Fruit fly (Drosophila melanogaster) whole organism, embryonic: ENCODE data around the gene Prp16.

Experiments
- Ada2b ChIP-seq: fragments of 200-800 bp; sonication (Bioruptor generic); IDR thresholded peaks from 2 replicates; pipeline ENCODE4 v1.3.6; 2022; ENCODE audit warnings: missing biosample characterization, missing genetic modification characterization
- Adf1 ChIP-seq: fragments of 200-800 bp; sonication (Bioruptor generic); IDR thresholded peaks from 2 replicates; pipeline ENCODE4 v1.3.6; 2022; ENCODE audit warnings: missing biosample characterization, missing genetic modification characterization
- Bgb ChIP-seq: fragments of 200-800 bp; sonication (Bioruptor generic); IDR thresholded peaks from 2 replicates; pipeline ENCODE4 v1.3.6; 2022; ENCODE audit warnings: missing biosample characterization, missing genetic modification characterization; ENCODE audit not compliant: partially characterized antibody
- CG10979 ChIP-seq: fragments of 200-800 bp; sonication (Bioruptor generic); optimal IDR thresholded peaks from 2 replicates; lab custom pipeline; 2018; ENCODE audit warnings: missing biosample characterization, mild to moderate bottlenecking, missing genetic modification characterization, moderate library complexity
- CG12391 ChIP-seq: fragments of 200-800 bp; sonication (Bioruptor generic); optimal IDR thresholded peaks from 3 replicates; lab custom pipeline; 2018; ENCODE audit warnings: missing biosample characterization, mild to moderate bottlenecking, missing genetic modification characterization, moderate library complexity
- CG12744 ChIP-seq: fragments of 200-800 bp; sonication (Bioruptor generic); optimal IDR thresholded peaks from 2 replicates; lab custom pipeline; 2016; ENCODE audit warnings: missing biosample characterization, missing genetic modification characterization
- CG13296 ChIP-seq: fragments of 200-800 bp; sonication (Bioruptor generic); optimal IDR thresholded peaks from 3 replicates; lab custom pipeline; 2018; ENCODE audit warnings: missing biosample characterization, mild to moderate bottlenecking, missing genetic modification characterization
- CG17568 ChIP-seq: fragments of 200-800 bp; sonication (Bioruptor generic); optimal IDR thresholded peaks from 2 replicates; lab custom pipeline; 2018; ENCODE audit warnings: missing biosample characterization, mild to moderate bottlenecking, missing genetic modification characterization, moderate library complexity
- CG18764 ChIP-seq: fragments of 200-800 bp; sonication (Bioruptor generic); optimal IDR thresholded peaks from 3 replicates; lab custom pipeline; 2016; ENCODE audit warnings: missing biosample characterization, missing genetic modification characterization
- CG30431 ChIP-seq: fragments of 200-800 bp; sonication (Bioruptor generic); optimal IDR thresholded peaks from 2 replicates; lab custom pipeline; 2017; ENCODE audit warnings: missing biosample characterization, missing genetic modification characterization
- CG34376 ChIP-seq: fragments of 200-800 bp; sonication (Bioruptor generic); optimal IDR thresholded peaks from 2 replicates; lab custom pipeline; 2018; ENCODE audit warnings: missing biosample characterization, mild to moderate bottlenecking, missing genetic modification characterization
- CG4282 ChIP-seq: fragments of 200-800 bp; sonication (Bioruptor generic); optimal IDR thresholded peaks from 2 replicates; lab custom pipeline; 2016; ENCODE audit warnings: missing biosample characterization, missing genetic modification characterization
- CG5245 ChIP-seq: fragments of 200-800 bp; sonication (Bioruptor generic); optimal IDR thresholded peaks from 3 replicates; lab custom pipeline; 2016; ENCODE audit warnings: missing biosample characterization, missing genetic modification characterization
- CG6765 ChIP-seq: fragments of 200-800 bp; sonication (Bioruptor generic); optimal IDR thresholded peaks from 3 replicates; lab custom pipeline; 2017; ENCODE audit warnings: missing biosample characterization, mild to moderate bottlenecking, missing genetic modification characterization
- CG9817 ChIP-seq: fragments of 200-800 bp; sonication (Bioruptor generic); optimal IDR thresholded peaks from 2 replicates; lab custom pipeline; 2018; ENCODE audit warnings: missing biosample characterization, mild to moderate bottlenecking, missing genetic modification characterization, moderate library complexity
- Dad ChIP-seq: fragments of 200-800 bp; sonication (Bioruptor generic); optimal IDR thresholded peaks from 3 replicates; lab custom pipeline; 2016; ENCODE audit warnings: missing biosample characterization, missing genetic modification characterization
- Dip3 ChIP-seq: fragments of 200-800 bp; sonication (Bioruptor generic); optimal IDR thresholded peaks from 3 replicates; lab custom pipeline; 2016; ENCODE audit warnings: missing biosample characterization, missing genetic modification characterization
- Doc2 ChIP-seq: fragments of 200-800 bp; sonication (Bioruptor generic); IDR thresholded peaks from 2 replicates; pipeline ENCODE4 v1.3.6; 2022; ENCODE audit warnings: missing biosample characterization, missing genetic modification characterization
- Elba2 ChIP-seq: fragments of 200-800 bp; sonication (Bioruptor generic); optimal IDR thresholded peaks from 3 replicates; lab custom pipeline; 2016; ENCODE audit warnings: missing biosample characterization, missing genetic modification characterization
- Lhr ChIP-seq: fragments of 200-800 bp; sonication (Bioruptor generic); optimal IDR thresholded peaks from 3 replicates; lab custom pipeline; 2017; ENCODE audit warnings: mild to moderate bottlenecking, missing biosample characterization, missing genetic modification reagents, missing genetic modification characterization
- Lpt ChIP-seq: fragments of >200 bp; optimal IDR thresholded peaks from 2 replicates; lab custom pipeline; 2018; ENCODE audit warnings: missing biosample characterization, missing genetic modification characterization
- MTF-1 ChIP-seq: fragments of 200-800 bp; sonication (Bioruptor generic); optimal IDR thresholded peaks from 2 replicates; lab custom pipeline; 2018; ENCODE audit warnings: missing biosample characterization, mild to moderate bottlenecking, missing genetic modification characterization, borderline replicate concordance
- NFAT ChIP-seq: fragments of 200-800 bp; sonication (Bioruptor generic); IDR thresholded peaks from 2 replicates; pipeline ENCODE4 v1.3.6; 2022; ENCODE audit warnings: missing biosample characterization, missing genetic modification characterization
- Nf-YC ChIP-seq: fragments of 200-800 bp; optimal IDR thresholded peaks from 3 replicates; lab custom pipeline; 2019; ENCODE audit warnings: missing biosample characterization, mild to moderate bottlenecking, missing genetic modification characterization, moderate library complexity
- Ssrp ChIP-seq: fragments of 200-800 bp; sonication (Bioruptor generic); optimal IDR thresholded peaks from 2 replicates; lab custom pipeline; 2018; ENCODE audit warnings: missing biosample characterization, mild to moderate bottlenecking, missing genetic modification characterization, moderate library complexity
- ara ChIP-seq: fragments of 200-800 bp; sonication (Bioruptor generic); IDR thresholded peaks from 2 replicates; pipeline ENCODE4 v1.3.6; 2022; ENCODE audit warnings: missing biosample characterization, missing genetic modification characterization
- cad ChIP-seq: fragments of >200 bp; optimal IDR thresholded peaks from 2 replicates; lab custom pipeline; 2017; ENCODE audit warnings: missing biosample characterization, missing genetic modification characterization
- crc ChIP-seq: fragments of 200-800 bp; sonication (Bioruptor generic); optimal IDR thresholded peaks from 2 replicates; lab custom pipeline; 2016; ENCODE audit warnings: missing biosample characterization, missing genetic modification characterization
- danr ChIP-seq: fragments of 200-800 bp; sonication (Bioruptor generic); IDR thresholded peaks from 2 replicates; pipeline ENCODE4 v1.3.6; 2022; ENCODE audit warnings: missing biosample characterization, missing genetic modification characterization
- dati ChIP-seq: fragments of 200-800 bp; sonication (Bioruptor generic); IDR thresholded peaks from 2 replicates; pipeline ENCODE4 v1.3.6; 2022; ENCODE audit warnings: missing biosample characterization, missing genetic modification characterization
- disco-r ChIP-seq: fragments of 200-800 bp; sonication (Bioruptor generic); optimal IDR thresholded peaks from 2 replicates; lab custom pipeline; 2016; ENCODE audit warnings: missing biosample characterization, missing genetic modification characterization
- emc ChIP-seq: fragments of 200-800 bp; sonication (Bioruptor generic); optimal IDR thresholded peaks from 2 replicates; lab custom pipeline; 2016; ENCODE audit warnings: missing biosample characterization, missing genetic modification characterization
- eyg ChIP-seq: fragments of 200-800 bp; sonication (Bioruptor generic); optimal IDR thresholded peaks from 3 replicates; lab custom pipeline; 2016; ENCODE audit warnings: missing biosample characterization, missing genetic modification characterization
- h ChIP-seq: fragments of >200 bp; optimal IDR thresholded peaks from 2 replicates; lab custom pipeline; 2017
- knrl ChIP-seq: fragments of 200-800 bp; sonication (Bioruptor generic); IDR thresholded peaks from 3 replicates; pipeline ENCODE4 v1.3.6; 2022; ENCODE audit warnings: missing biosample characterization, missing genetic modification characterization; ENCODE audit not compliant: partially characterized antibody
- lov ChIP-seq, 2 experiments: fragments of 200-800 bp in 1 of 2; fragments of >200 bp in 1 of 2; sonication (Bioruptor generic) in 1 of 2; IDR thresholded peaks in 1 of 2; optimal IDR thresholded peaks in 1 of 2; 2 replicates in 1 of 2; 3 replicates in 1 of 2; pipeline versions ENCODE4 v1.3.6 to Lab custom; 2017 to 2022; ENCODE audit warnings: missing biosample characterization in 1 of 2, missing genetic modification characterization in 1 of 2
- maf-S ChIP-seq: fragments of 200-800 bp; sonication (Bioruptor generic); optimal IDR thresholded peaks from 2 replicates; lab custom pipeline; 2016; ENCODE audit warnings: missing biosample characterization, missing genetic modification characterization
- pho ChIP-seq: fragments of 200-800 bp; sonication (Bioruptor generic); optimal IDR thresholded peaks from 2 replicates; lab custom pipeline; 2016; ENCODE audit warnings: missing biosample characterization, missing genetic modification characterization
- sens ChIP-seq: fragments of 200-800 bp; sonication (Bioruptor generic); peaks from one replicate; lab custom pipeline; 2016; ENCODE audit warnings: missing biosample characterization, missing genetic modification characterization
- sens-2 ChIP-seq: fragments of 200-800 bp; sonication (Bioruptor generic); IDR thresholded peaks from 2 replicates; pipeline ENCODE4 v1.3.6; 2022; ENCODE audit warnings: missing biosample characterization, missing genetic modification characterization
- shn ChIP-seq: fragments of 200-800 bp; sonication (Bioruptor generic); optimal IDR thresholded peaks from 3 replicates; lab custom pipeline; 2016; ENCODE audit warnings: missing biosample characterization, missing genetic modification characterization
- sim ChIP-seq: fragments of 200-800 bp; sonication (Bioruptor generic); IDR thresholded peaks from 2 replicates; pipeline ENCODE4 v1.3.6; 2022; ENCODE audit warnings: missing biosample characterization, missing genetic modification characterization
- slbo ChIP-seq: fragments of 200-800 bp; sonication (Bioruptor generic); IDR thresholded peaks from 2 replicates; pipeline ENCODE4 v1.3.6; 2022; ENCODE audit warnings: missing biosample characterization, missing genetic modification characterization
- sr ChIP-seq: fragments of 200-800 bp; sonication (Bioruptor generic); IDR thresholded peaks from 3 replicates; pipeline ENCODE4 v1.3.6; 2022; ENCODE audit warnings: missing biosample characterization, missing genetic modification characterization
- stwl ChIP-seq: fragments of 200-800 bp; sonication (Bioruptor generic); optimal IDR thresholded peaks from 3 replicates; lab custom pipeline; 2018; ENCODE audit warnings: missing biosample characterization, mild to moderate bottlenecking, missing genetic modification characterization, moderate library complexity
- sug ChIP-seq: fragments of 200-800 bp; optimal IDR thresholded peaks from 2 replicates; lab custom pipeline; 2019; ENCODE audit warnings: missing biosample characterization, mild to moderate bottlenecking, missing genetic modification characterization, moderate library complexity
- tap ChIP-seq: fragments of 200-800 bp; optimal IDR thresholded peaks from 3 replicates; lab custom pipeline; 2019; ENCODE audit warnings: missing biosample characterization, mild to moderate bottlenecking, missing genetic modification characterization, moderate library complexity
- tup ChIP-seq: fragments of 200-800 bp; sonication (Bioruptor generic); optimal IDR thresholded peaks from 2 replicates; lab custom pipeline; 2016; ENCODE audit warnings: missing biosample characterization, mild to moderate bottlenecking, missing genetic modification characterization, moderate library complexity
- wdn ChIP-seq: fragments of 200-800 bp; sonication (Bioruptor generic); IDR thresholded peaks from 2 replicates; pipeline ENCODE4 v1.3.6; 2022; ENCODE audit warnings: missing biosample characterization, missing genetic modification characterization
- z ChIP-seq: fragments of 200-800 bp; sonication (Bioruptor generic); IDR thresholded peaks from 3 replicates; pipeline ENCODE4 v1.3.6; 2022; ENCODE audit warnings: missing biosample characterization, missing genetic modification characterization
- zf30C ChIP-seq: fragments of 200-800 bp; sonication (Bioruptor generic); optimal IDR thresholded peaks from 3 replicates; lab custom pipeline; 2018; ENCODE audit warnings: missing biosample characterization, mild to moderate bottlenecking, missing genetic modification characterization
- zfh2 ChIP-seq: fragments of 200-800 bp; sonication (Bioruptor generic); optimal IDR thresholded peaks from 2 replicates; lab custom pipeline; 2016; ENCODE audit warnings: missing biosample characterization, missing genetic modification characterization

The Prp16 gene

dm6 chrX:14169068-14169642 is 32.0 kb upstream of the Prp16 start, which contains the start of gene CG12480 (continued):
- TF ChIP-seq Elba2 (no peak), z (GFP tag; lab: Robert Waterston, UW) (no peak), sens (GFP tag; lab: Kevin White, UChicago) (peak; percentile 6), maf-S (GFP tag; lab: Kevin White, UChicago) (no peak), dati (GFP tag; lab: Robert Waterston, UW) (no peak), emc (GFP tag; lab: Kevin White, UChicago) (no peak), Doc2 (no peak), sim (GFP tag; lab: Robert Waterston, UW) (no peak), cad (GFP tag; lab: Kevin White, UChicago) (no peak), Dad (GFP tag; lab: Kevin White, UChicago) (no peak), lov (optimal IDR thresholded peaks at IDR 0.05; lab: Kevin White, UChicago) (no peak), lov (GFP tag; IDR thresholded peaks at IDR 0.05; lab: Robert Waterston, UW) (no peak), CG18764 (no peak), zf30C (GFP tag; lab: Kevin White, UChicago) (no peak), CG17568 (GFP tag; lab: Kevin White, UChicago) (no peak), CG4282 (GFP tag; lab: Kevin White, UChicago) (no peak), Nf-YC (no peak), CG30431 (GFP tag; lab: Kevin White, UChicago) (no peak), zfh2 (GFP tag; lab: Kevin White, UChicago) (peak; percentile 62), eyg (no peak), Lpt (GFP tag; lab: Kevin White, UChicago) (no peak), Bgb (GFP tag; lab: Robert Waterston, UW) (no peak), wdn (0 out of 2 replicates have a peak, but pooled peaks have one; percentile 28), Adf1 (GFP tag; lab: Robert Waterston, UW) (no peak; the same call in 1 of the 2 replicates), h (no peak), Lhr (GFP tag; lab: Kevin White, UChicago) (no peak), CG13296 (GFP tag; lab: Kevin White, UChicago) (peak; percentile 51), knrl (GFP tag; lab: Robert Waterston, UW) (no peak), Dip3 (GFP tag; lab: Kevin White, UChicago) (peak; percentile 64), disco-r (GFP tag; lab: Kevin White, UChicago) (no peak), NFAT (peak; percentile 68), CG10979 (tag; lab: Kevin White, UChicago) (no peak), MTF-1 (GFP tag; lab: Kevin White, UChicago) (no peak), CG34376 (GFP tag; lab: Kevin White, UChicago) (peak; percentile 36), Ssrp (no peak), tup (GFP tag; lab: Kevin White, UChicago) (no peak), sens-2 (GFP tag; lab: Robert Waterston, UW) (no peak), tap (tag; lab: Kevin White, UChicago) (no peak), sug (tag; lab: Kevin White, UChicago) (peak; percentile 13), CG5245 (GFP tag; lab: Kevin White, UChicago) (no peak), sr (GFP tag; lab: Robert Waterston, UW) (no peak), CG9817 (tag; lab: Kevin White, UChicago) (peak; percentile 59), danr (GFP tag; lab: Robert Waterston, UW) (no peak), CG6765 (GFP tag; lab: Kevin White, UChicago) (peak; percentile 43), crc (no peak), stwl (tag; lab: Kevin White, UChicago) (no peak), Ada2b (GFP tag; lab: Robert Waterston, UW) (peak; percentile 20; the same call in 1 of the 2 replicates), CG12744 (GFP tag; lab: Kevin White, UChicago) (peak; percentile 24), shn (GFP tag; lab: Kevin White, UChicago) (no peak), slbo (GFP tag; lab: Robert Waterston, UW) (peak; percentile 86), CG12391 (tag; lab: Kevin White, UChicago) (peak; percentile 26), ara (no peak; the same call in 1 of the 2 replicates), pho (GFP tag; lab: Kevin White, UChicago) (peak; percentile 54)
